Worm (Caenorhabditis elegans): ENCODE results near the gene F25D1.8.

- TF ChIP-seq lim-6 (tag; optimal IDR thresholded peaks at IDR 0.05) (no peak), unc-3 (GFP tag; conservative IDR thresholded peaks at IDR 0.05) (no peak), unc-3 (tag; optimal IDR thresholded peaks at IDR 0.05) (no peak), pha-4 (tag; optimal IDR thresholded peaks at IDR 0.05) (no peak), tbx-2 (tag; optimal IDR thresholded peaks at IDR 0.05) (no peak), nhr-232 (tag; optimal IDR thresholded peaks at IDR 0.05) (no peak), elt-4 (tag; optimal IDR thresholded peaks at IDR 0.05) (no peak), ama-1 (optimal IDR thresholded peaks at IDR 0.05) (no peak), fkh-10 (GFP tag; optimal IDR thresholded peaks at IDR 0.05) (no peak), madf-2 (tag; optimal IDR thresholded peaks at IDR 0.05) (no peak), ceh-14 (tag; optimal IDR thresholded peaks at IDR 0.05) (no peak), dve-1 (tag; optimal IDR thresholded peaks at IDR 0.05) (no peak), hlh-30 (tag; optimal IDR thresholded peaks at IDR 0.05; ENCODE audit: insufficient read depth) (no peak), odd-2 (tag; optimal IDR thresholded peaks at IDR 0.05) (no peak)
Observed at ce11 chrV:10546749-10547148, 7.5 kb downstream of the F25D1.8 start, which contains the start of gene F25D1.5.

Measured in whole organism, late embryonic.